Worm (Caenorhabditis elegans) whole organism, late embryonic: ENCODE measurements around the gene usp-33.

Experiments
- C38D4.7 ChIP-seq: fragments of 200-800 bp; sonication (Bioruptor generic); optimal IDR thresholded peaks from 2 replicates; lab custom pipeline; 2018; ENCODE audit warnings: mild to moderate bottlenecking, missing genetic modification characterization, moderate library complexity, missing compliant biosample characterization
- F13H6.1 ChIP-seq: sonication (generic microtip); optimal IDR thresholded peaks from 2 replicates; lab custom pipeline; 2016; ENCODE audit warnings: missing genetic modification characterization, missing compliant biosample characterization
- K02D7.2 ChIP-seq: sonication (generic microtip); optimal IDR thresholded peaks from 2 replicates; lab custom pipeline; 2017; ENCODE audit warnings: mild to moderate bottlenecking, missing genetic modification characterization, missing compliant biosample characterization
- Y22D7AL.16 ChIP-seq: sonication (generic microtip); optimal IDR thresholded peaks from 2 replicates; lab custom pipeline; 2016; ENCODE audit warnings: missing genetic modification characterization, missing compliant biosample characterization
- ceh-14 ChIP-seq: sonication (generic microtip); optimal IDR thresholded peaks from 2 replicates; lab custom pipeline; 2016; ENCODE audit warnings: missing genotype, missing genetic modification characterization, missing compliant biosample characterization
- ceh-18 ChIP-seq: sonication (generic microtip); optimal IDR thresholded peaks from 2 replicates; lab custom pipeline; 2016; ENCODE audit warnings: missing genetic modification characterization, missing compliant biosample characterization
- ceh-24 ChIP-seq: sonication (generic microtip); optimal IDR thresholded peaks from 2 replicates; lab custom pipeline; 2016; ENCODE audit warnings: mild to moderate bottlenecking, missing genetic modification characterization, missing compliant biosample characterization
- ceh-30 ChIP-seq: fragments of 150-350 bp; optimal IDR thresholded peaks from 2 replicates; lab custom pipeline; 2014; ENCODE audit warnings: missing biosample characterization, missing genetic modification characterization
- ceh-31 ChIP-seq: sonication (generic microtip); optimal IDR thresholded peaks from 2 replicates; lab custom pipeline; 2016; ENCODE audit warnings: missing genetic modification characterization, missing compliant biosample characterization
- ceh-45 ChIP-seq: fragments of 200-800 bp; sonication (Bioruptor generic); IDR thresholded peaks from 2 replicates; pipeline ENCODE4 v1.3.6; 2022; ENCODE audit warnings: missing genetic modification reagents, missing genetic modification characterization, missing compliant biosample characterization
- ceh-48 ChIP-seq: sonication (generic microtip); optimal IDR thresholded peaks from 2 replicates; lab custom pipeline; 2016; ENCODE audit warnings: missing genetic modification characterization, inconsistent platforms, missing compliant biosample characterization
- che-1 ChIP-seq: sonication (generic microtip); optimal IDR thresholded peaks from 2 replicates; lab custom pipeline; 2016; ENCODE audit warnings: mild to moderate bottlenecking, missing genetic modification characterization, missing compliant biosample characterization
- dmd-4 ChIP-seq: sonication (generic microtip); optimal IDR thresholded peaks from 2 replicates; lab custom pipeline; 2016; ENCODE audit warnings: borderline replicate concordance, missing genetic modification characterization, missing compliant biosample characterization
- dve-1 ChIP-seq: sonication (generic microtip); optimal IDR thresholded peaks from 2 replicates; lab custom pipeline; 2017; ENCODE audit warnings: antibody characterized with exemption, mild to moderate bottlenecking, missing genetic modification characterization, missing compliant biosample characterization
- elt-2 ChIP-seq: sonication (generic microtip); optimal IDR thresholded peaks from 2 replicates; lab custom pipeline; 2016; ENCODE audit warnings: missing genetic modification reagents, missing genetic modification characterization, missing compliant biosample characterization
- ets-4 ChIP-seq: sonication (generic microtip); optimal IDR thresholded peaks from 2 replicates; lab custom pipeline; 2016; ENCODE audit warnings: missing genetic modification characterization, missing compliant biosample characterization
- eyg-1 ChIP-seq: sonication (generic microtip); optimal IDR thresholded peaks from 2 replicates; lab custom pipeline; 2016; ENCODE audit warnings: missing genotype, missing genetic modification characterization, missing compliant biosample characterization
- fkh-10 ChIP-seq: fragments of 150-350 bp; optimal IDR thresholded peaks from 2 replicates; lab custom pipeline; 2014; ENCODE audit warnings: missing biosample characterization, missing genetic modification reagents, missing genetic modification characterization
- fkh-6 ChIP-seq: sonication (generic microtip); optimal IDR thresholded peaks from 2 replicates; lab custom pipeline; 2016; ENCODE audit warnings: missing genetic modification characterization, missing compliant biosample characterization
- gmeb-2 ChIP-seq: sonication (generic microtip); optimal IDR thresholded peaks from 2 replicates; lab custom pipeline; 2016; ENCODE audit warnings: missing genetic modification characterization, inconsistent platforms, missing compliant biosample characterization
- hlh-15 ChIP-seq: sonication (generic microtip); optimal IDR thresholded peaks from 2 replicates; lab custom pipeline; 2016; ENCODE audit warnings: missing genetic modification characterization, missing compliant biosample characterization
- hlh-6 ChIP-seq: sonication (generic microtip); optimal IDR thresholded peaks from 2 replicates; lab custom pipeline; 2016; ENCODE audit warnings: missing genotype, missing genetic modification characterization, missing compliant biosample characterization
- lim-6 ChIP-seq: sonication (generic microtip); optimal IDR thresholded peaks from 2 replicates; lab custom pipeline; 2016; ENCODE audit warnings: missing genetic modification characterization, missing compliant biosample characterization
- lin-11 ChIP-seq: fragments of 200-800 bp; sonication (Bioruptor generic); optimal IDR thresholded peaks from 2 replicates; lab custom pipeline; 2018; ENCODE audit warnings: mild to moderate bottlenecking, missing genetic modification characterization, missing compliant biosample characterization
- madf-2 ChIP-seq: sonication (generic microtip); optimal IDR thresholded peaks from 2 replicates; lab custom pipeline; 2017; ENCODE audit warnings: missing genetic modification characterization, missing compliant biosample characterization
- nfya-1 ChIP-seq: sonication (generic microtip); optimal IDR thresholded peaks from 2 replicates; lab custom pipeline; 2017; ENCODE audit warnings: missing genetic modification characterization, mild to moderate bottlenecking, missing compliant biosample characterization, antibody characterized with exemption, moderate library complexity
- nhr-11 ChIP-seq: fragments of 150-350 bp; optimal IDR thresholded peaks from 2 replicates; lab custom pipeline; 2014; ENCODE audit warnings: missing biosample characterization, missing genetic modification characterization
- odd-2 ChIP-seq: sonication (generic microtip); optimal IDR thresholded peaks from 2 replicates; lab custom pipeline; 2017; ENCODE audit warnings: antibody characterized with exemption, mild to moderate bottlenecking, missing genetic modification characterization, missing compliant biosample characterization
- pag-3 ChIP-seq: sonication (generic microtip); optimal IDR thresholded peaks from 2 replicates; lab custom pipeline; 2016; ENCODE audit warnings: missing compliant biosample characterization, missing genetic modification characterization, borderline replicate concordance
- pat-9 ChIP-seq: fragments of 200-800 bp; sonication (Bioruptor generic); optimal IDR thresholded peaks from 2 replicates; lab custom pipeline; 2018; ENCODE audit warnings: mild to moderate bottlenecking, missing genetic modification characterization, moderate library complexity, missing compliant biosample characterization
- pax-1 ChIP-seq: fragments of 150-350 bp; optimal IDR thresholded peaks from 2 replicates; lab custom pipeline; 2014; ENCODE audit warnings: missing biosample characterization, missing genetic modification characterization
- pha-2 ChIP-seq: sonication (generic microtip); optimal IDR thresholded peaks from 2 replicates; lab custom pipeline; 2017; ENCODE audit warnings: mild to moderate bottlenecking, missing genetic modification characterization, missing compliant biosample characterization
- pros-1 ChIP-seq: fragments of 150-350 bp; optimal IDR thresholded peaks from 2 replicates; lab custom pipeline; 2014; ENCODE audit warnings: missing biosample characterization, missing genetic modification reagents, missing genetic modification characterization
- ref-2 ChIP-seq: sonication (generic microtip); optimal IDR thresholded peaks from 2 replicates; lab custom pipeline; 2016; ENCODE audit warnings: missing genetic modification characterization, missing compliant biosample characterization
- sdc-2 ChIP-seq: sonication (generic microtip); optimal IDR thresholded peaks from 2 replicates; lab custom pipeline; 2016; ENCODE audit warnings: missing genotype, missing genetic modification characterization, missing compliant biosample characterization
- sox-4 ChIP-seq: sonication (generic microtip); optimal IDR thresholded peaks from 2 replicates; lab custom pipeline; 2017; ENCODE audit warnings: mild to moderate bottlenecking, missing genetic modification characterization, inconsistent platforms, missing compliant biosample characterization
- syd-9 ChIP-seq: sonication (generic microtip); optimal IDR thresholded peaks from 2 replicates; lab custom pipeline; 2016; ENCODE audit warnings: mild to moderate bottlenecking, missing genetic modification characterization, moderate library complexity, missing compliant biosample characterization
- tbx-2 ChIP-seq: sonication (generic microtip); optimal IDR thresholded peaks from 2 replicates; lab custom pipeline; 2016; ENCODE audit warnings: missing genetic modification characterization, missing compliant biosample characterization
- tbx-7 ChIP-seq: sonication (generic microtip); optimal IDR thresholded peaks from 2 replicates; lab custom pipeline; 2016; ENCODE audit warnings: missing genotype, missing genetic modification characterization, missing compliant biosample characterization
- unc-3 ChIP-seq, 2 experiments: fragments of 200-800 bp in 1 of 2; sonication (Bioruptor generic) in 1 of 2; sonication (generic microtip) in 1 of 2; conservative IDR thresholded peaks in 1 of 2; optimal IDR thresholded peaks in 1 of 2; 2 replicates each; pipeline versions ENCODE4 v1.3.6 to Lab custom; 2016 to 2022; ENCODE audit warnings: missing compliant biosample characterization in 2 of 2, missing genetic modification characterization in 2 of 2, missing genetic modification reagents in 1 of 2
- unc-42 ChIP-seq: sonication (generic microtip); optimal IDR thresholded peaks from 2 replicates; lab custom pipeline; 2016; ENCODE audit warnings: missing genotype, missing genetic modification characterization, missing compliant biosample characterization
- unc-55 ChIP-seq: sonication (generic microtip); optimal IDR thresholded peaks from 2 replicates; lab custom pipeline; 2017; ENCODE audit warnings: missing biosample characterization, missing genetic modification reagents, missing genetic modification characterization
- zip-5 ChIP-seq: sonication (generic microtip); optimal IDR thresholded peaks from 2 replicates; lab custom pipeline; 2016; ENCODE audit warnings: missing genetic modification characterization, missing compliant biosample characterization

usp-33 gene

ce11 chrX:15630340-15630739 is 39.2 kb downstream of the usp-33 start, which contains the start of gene K09E9.4:
Gene K09E9.4, minus strand, starts transcription at chrX:15630440.
- TF ChIP-seq K02D7.2 (tag; lab: Kevin White, UChicago) (no peak), ceh-30 (tag; lab: Kevin White, UChicago) (no peak), ceh-48 (tag; lab: Kevin White, UChicago) (no peak), nhr-11 (tag; lab: Kevin White, UChicago) (no peak), F13H6.1 (no peak), pag-3 (tag; lab: Kevin White, UChicago) (no peak), pros-1 (no peak), ets-4 (no peak), ceh-18 (tag; lab: Kevin White, UChicago) (no peak), elt-2 (no peak), Y22D7AL.16 (tag; lab: Kevin White, UChicago) (no peak), C38D4.7 (GFP tag; lab: Kevin White, UChicago) (no peak), ref-2 (tag; lab: Kevin White, UChicago) (no peak)

- TF ChIP-seq zip-5 (tag; lab: Kevin White, UChicago) (no peak), ceh-14 (tag; lab: Kevin White, UChicago) (peak; percentile 39), unc-3 (GFP tag; conservative IDR thresholded peaks at IDR 0.05; lab: Robert Waterston, UW) (no peak), unc-3 (tag; optimal IDR thresholded peaks at IDR 0.05; lab: Kevin White, UChicago) (no peak), tbx-2 (tag; lab: Kevin White, UChicago) (peak; percentile 44), ceh-24 (no peak), che-1 (no peak), sox-4 (tag; lab: Kevin White, UChicago) (peak; percentile 28), unc-42 (tag; lab: Kevin White, UChicago) (peak; percentile 77), hlh-15 (tag; lab: Kevin White, UChicago) (no peak), nfya-1 (tag; lab: Kevin White, UChicago) (peak; percentile 38), ceh-18 (tag; lab: Kevin White, UChicago) (peak; percentile 25), F13H6.1 (peak; percentile 4), unc-55 (GFP tag; lab: Kevin White, UChicago) (no peak), ceh-31 (peak; percentile 63), syd-9 (peak; percentile 2), ceh-45 (0 out of 2 replicates have a peak, but pooled peaks have one; percentile 18), fkh-10 (GFP tag; lab: Kevin White, UChicago) (peak; percentile 7)
Measured at ce11 chrX:15630790-15631204, 39.6 kb downstream of the usp-33 start.

DNA sequence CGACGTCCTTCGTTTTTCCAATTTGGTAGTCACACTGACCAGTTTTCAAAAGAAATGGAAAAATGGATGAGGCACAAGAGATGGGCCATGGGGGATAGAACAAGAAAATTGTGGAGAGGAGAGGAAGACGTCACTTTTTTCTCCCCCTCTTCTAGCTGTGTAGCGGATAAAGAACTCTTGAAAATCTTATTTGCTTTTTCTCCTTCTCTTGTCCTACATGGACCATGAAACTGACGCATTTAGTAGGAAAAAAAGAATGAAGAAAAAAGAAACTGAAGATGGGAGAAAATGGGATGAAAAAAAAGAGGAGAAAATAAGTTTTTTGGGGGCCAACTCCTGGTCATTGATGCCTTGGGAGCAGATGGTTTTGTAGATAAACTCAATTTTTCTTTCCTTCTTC is 42.8 kb downstream of the usp-33 start:
- peak; percentile 92 for TF ChIP-seq unc-42 (tag; lab: Kevin White, UChicago)
- TF ChIP-seq hlh-6 = no peak

- no peak for TF ChIP-seq pax-1 (tag; lab: Kevin White, UChicago)
- TF ChIP-seq gmeb-2 = no peak
- TF ChIP-seq dve-1 (tag; lab: Kevin White, UChicago) = no peak
- no peak for TF ChIP-seq tbx-7 (tag; lab: Kevin White, UChicago)
Measured at ce11 chrX:15640603-15641002, 49.4 kb downstream of the usp-33 start, which contains the start of gene K09E9.7. Gene K09E9.7, plus strand, starts transcription at chrX:15640903.

DNA sequence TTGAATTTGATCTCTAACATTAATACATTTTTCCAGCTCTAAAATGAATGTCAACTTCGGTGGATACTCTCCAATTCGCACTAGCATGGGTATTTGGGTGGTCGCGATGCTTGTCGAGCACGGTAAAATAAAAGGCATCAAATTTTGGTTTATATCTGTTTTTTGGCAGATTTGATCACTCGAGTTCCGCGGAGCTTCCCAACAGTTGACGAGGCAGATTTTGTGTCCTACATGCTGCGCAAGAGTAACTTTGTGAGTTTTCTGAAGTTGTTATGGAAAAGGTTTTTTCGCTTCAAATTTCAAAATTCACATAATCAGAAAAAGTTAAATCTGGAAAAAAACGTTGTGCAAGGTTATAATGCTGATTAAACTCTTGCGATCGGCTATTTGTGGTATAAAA is 50.2 kb downstream of the usp-33 start:
- no peak for TF ChIP-seq pat-9 (tag; lab: Kevin White, UChicago)
- no peak for TF ChIP-seq Y22D7AL.16 (tag; lab: Kevin White, UChicago)
- TF ChIP-seq K02D7.2 (tag; lab: Kevin White, UChicago) = no peak
- TF ChIP-seq madf-2 = no peak
- no peak for TF ChIP-seq pha-2
- no peak for TF ChIP-seq sox-4 (tag; lab: Kevin White, UChicago)
- no peak for TF ChIP-seq unc-3 (GFP tag; conservative IDR thresholded peaks at IDR 0.05; lab: Robert Waterston, UW)
- no peak for TF ChIP-seq unc-3 (tag; optimal IDR thresholded peaks at IDR 0.05; lab: Kevin White, UChicago)
- TF ChIP-seq lim-6 = no peak
- TF ChIP-seq lin-11 (tag; lab: Kevin White, UChicago) = no peak
- no peak for TF ChIP-seq odd-2 (tag; lab: Kevin White, UChicago)
- TF ChIP-seq pax-1 (tag; lab: Kevin White, UChicago) = no peak
- TF ChIP-seq fkh-6 (tag; lab: Kevin White, UChicago) = no peak
- TF ChIP-seq hlh-15 (tag; lab: Kevin White, UChicago) = no peak
- TF ChIP-seq dmd-4 = no peak
- TF ChIP-seq sdc-2 (tag; lab: Kevin White, UChicago) = no peak
- no peak for TF ChIP-seq eyg-1 (tag; lab: Kevin White, UChicago)
